Fruit fly (Drosophila melanogaster) whole organism, adult: ENCODE measurements around the gene Hsp60C.

ENCODE experiments used
- CG11617 ChIP-seq: fragments of 200-800 bp; sonication (Bioruptor generic); optimal IDR thresholded peaks from 2 replicates; lab custom pipeline; 2017; ENCODE audit warnings: mild to moderate bottlenecking, missing biosample characterization, missing genetic modification reagents, missing genetic modification characterization
- CG12768 ChIP-seq: fragments of 200-800 bp; sonication (Bioruptor generic); optimal IDR thresholded peaks from 2 replicates; lab custom pipeline; 2017; ENCODE audit warnings: missing biosample characterization, missing genetic modification characterization, mild to moderate bottlenecking, moderate library complexity, missing genetic modification reagents
- CG14711 ChIP-seq: fragments of 200-800 bp; sonication (Bioruptor generic); optimal IDR thresholded peaks from 2 replicates; lab custom pipeline; 2018; ENCODE audit warnings: missing biosample characterization, mild to moderate bottlenecking, missing genetic modification characterization, moderate library complexity
- CG1620 ChIP-seq: fragments of 200-800 bp; sonication (Bioruptor generic); optimal IDR thresholded peaks from 2 replicates; lab custom pipeline; 2016; ENCODE audit warnings: missing biosample characterization, missing genetic modification characterization
- CG33017 ChIP-seq: fragments of 200-800 bp; sonication (Bioruptor generic); optimal IDR thresholded peaks from 2 replicates; lab custom pipeline; 2018; ENCODE audit warnings: missing biosample characterization, mild to moderate bottlenecking, missing genetic modification characterization, moderate library complexity
- CG5204 ChIP-seq: fragments of 200-800 bp; sonication (Bioruptor generic); optimal IDR thresholded peaks from 2 replicates; lab custom pipeline; 2016; ENCODE audit warnings: missing biosample characterization, missing genetic modification characterization
- CG7045 ChIP-seq: fragments of 200-800 bp; sonication (Bioruptor generic); optimal IDR thresholded peaks from 2 replicates; lab custom pipeline; 2017; ENCODE audit warnings: missing biosample characterization, mild to moderate bottlenecking, missing genetic modification characterization
- CG7101 ChIP-seq: fragments of 200-800 bp; sonication (Bioruptor generic); optimal IDR thresholded peaks from 2 replicates; lab custom pipeline; 2018; ENCODE audit warnings: missing biosample characterization, mild to moderate bottlenecking, missing genetic modification characterization, moderate library complexity
- Clk ChIP-seq: fragments of 200-800 bp; sonication (Bioruptor generic); optimal IDR thresholded peaks from 2 replicates; lab custom pipeline; 2017; ENCODE audit warnings: missing biosample characterization, missing genetic modification characterization
- Crg-1 ChIP-seq: fragments of 200-800 bp; sonication (Bioruptor generic); optimal IDR thresholded peaks from 2 replicates; lab custom pipeline; 2016; ENCODE audit warnings: missing biosample characterization, missing genetic modification characterization
- Hr96 ChIP-seq: fragments of 200-800 bp; sonication (Bioruptor generic); optimal IDR thresholded peaks from 2 replicates; lab custom pipeline; 2016; ENCODE audit warnings: missing biosample characterization, missing genetic modification characterization
- Mnt ChIP-seq: fragments of 200-800 bp; sonication (Bioruptor generic); optimal IDR thresholded peaks from 2 replicates; lab custom pipeline; 2016; ENCODE audit warnings: missing biosample characterization, mild to moderate bottlenecking, missing genetic modification characterization
- bab1 ChIP-seq: fragments of 200-800 bp; sonication (Bioruptor generic); optimal IDR thresholded peaks from 3 replicates; lab custom pipeline; 2019; ENCODE audit warnings: missing biosample characterization, mild to moderate bottlenecking, missing genetic modification characterization, moderate library complexity
- cic ChIP-seq: fragments of 200-800 bp; sonication (Bioruptor generic); optimal IDR thresholded peaks from 2 replicates; lab custom pipeline; 2017; ENCODE audit warnings: missing biosample characterization, mild to moderate bottlenecking, missing genetic modification characterization, moderate library complexity
- cnc ChIP-seq, 2 experiments: fragments of >200 bp; optimal IDR thresholded peaks; 2 replicates each; lab custom pipeline; 2017
- kay ChIP-seq: fragments of 200-800 bp; sonication (Bioruptor generic); peaks from one replicate; lab custom pipeline; 2016; ENCODE audit warnings: missing biosample characterization, missing genetic modification characterization, borderline replicate concordance
- ovo ChIP-seq: fragments of 200-800 bp; sonication (Bioruptor generic); optimal IDR thresholded peaks from 2 replicates; lab custom pipeline; 2016; ENCODE audit warnings: missing biosample characterization, missing genetic modification characterization
- pad ChIP-seq: fragments of 200-800 bp; sonication (Bioruptor generic); optimal IDR thresholded peaks from 3 replicates; lab custom pipeline; 2017; ENCODE audit warnings: missing biosample characterization, missing genetic modification characterization, mild to moderate bottlenecking, moderate library complexity, missing genetic modification reagents
- tj ChIP-seq: fragments of 200-800 bp; sonication (Bioruptor generic); optimal IDR thresholded peaks from 3 replicates; lab custom pipeline; 2017; ENCODE audit warnings: missing biosample characterization, mild to moderate bottlenecking, missing genetic modification characterization, moderate library complexity
- toe ChIP-seq: fragments of 200-800 bp; sonication (Bioruptor generic); optimal IDR thresholded peaks from 2 replicates; lab custom pipeline; 2016; ENCODE audit warnings: missing biosample characterization, missing genetic modification characterization

The Hsp60C gene

dm6 chr2L:5706074-5706473 is 43.4 kb downstream of the Hsp60C start, which contains the start of gene CG7236:
CG7236 (plus strand) TSS chr2L:5706374.
- no peak for TF ChIP-seq Clk (GFP tag; lab: Kevin White, UChicago)
- TF ChIP-seq CG5204 (GFP tag; lab: Kevin White, UChicago): no peak
- TF ChIP-seq tj (GFP tag; lab: Kevin White, UChicago): no peak
- TF ChIP-seq cic: no peak
- no peak for TF ChIP-seq Crg-1 (GFP tag; lab: Kevin White, UChicago)
- no peak for TF ChIP-seq Mnt (GFP tag; lab: Kevin White, UChicago)
- no peak for TF ChIP-seq CG7101 (tag; lab: Kevin White, UChicago)
- no peak for TF ChIP-seq pad (GFP tag; lab: Kevin White, UChicago)
- TF ChIP-seq bab1: no peak
- no peak for TF ChIP-seq cnc (optimal IDR thresholded peaks at IDR 0.05; lab: Kevin White, UChicago)
- no peak for TF ChIP-seq CG7045 (GFP tag; lab: Kevin White, UChicago)
- TF ChIP-seq CG12768 (GFP tag; lab: Kevin White, UChicago): no peak
- no peak for TF ChIP-seq ovo (GFP tag; lab: Kevin White, UChicago)
- no peak for TF ChIP-seq CG14711 (tag; lab: Kevin White, UChicago)
- TF ChIP-seq kay (GFP tag; lab: Kevin White, UChicago): no peak
- no peak for TF ChIP-seq toe (GFP tag; lab: Kevin White, UChicago)
- no peak for TF ChIP-seq CG11617 (GFP tag; lab: Kevin White, UChicago)
- no peak for TF ChIP-seq Hr96
- no peak for TF ChIP-seq CG1620 (GFP tag; lab: Kevin White, UChicago)

- TF ChIP-seq ovo (GFP tag; lab: Kevin White, UChicago) (no peak), pad (GFP tag; lab: Kevin White, UChicago) (no peak), kay (GFP tag; lab: Kevin White, UChicago) (no peak), Clk (GFP tag; lab: Kevin White, UChicago) (no peak), CG7101 (tag; lab: Kevin White, UChicago) (no peak), CG33017 (tag; lab: Kevin White, UChicago) (no peak), Mnt (GFP tag; lab: Kevin White, UChicago) (no peak), toe (GFP tag; lab: Kevin White, UChicago) (no peak), cic (no peak), CG11617 (GFP tag; lab: Kevin White, UChicago) (no peak), Hr96 (no peak), Crg-1 (GFP tag; lab: Kevin White, UChicago) (no peak), CG12768 (GFP tag; lab: Kevin White, UChicago) (no peak), CG14711 (tag; lab: Kevin White, UChicago) (no peak)
Observed at dm6 chr2L:5716580-5716979, 53.9 kb downstream of the Hsp60C start, which contains the start of the genes CG14007 and CG34011. CG14007 (minus strand) TSS chr2L:5716680. CG34011 (plus strand) TSS chr2L:5716701.
